Worm (Caenorhabditis elegans) whole organism, young adult: ENCODE results near the gene C31H2.3.

Experiments
- B0261.1 ChIP-seq: sonication (generic microtip); optimal IDR thresholded peaks from 2 replicates; lab custom pipeline; 2016; ENCODE audit warnings: mild to moderate bottlenecking, missing genetic modification characterization, moderate library complexity, missing compliant biosample characterization
- D2030.7 ChIP-seq: fragments of 200-800 bp; sonication (Bioruptor generic); IDR thresholded peaks from 2 replicates; pipeline ENCODE4 v1.3.6; 2022; ENCODE audit warnings: missing genetic modification reagents, missing genetic modification characterization, missing compliant biosample characterization
- F10E7.11 ChIP-seq: sonication (generic microtip); optimal IDR thresholded peaks from 2 replicates; lab custom pipeline; 2017; ENCODE audit warnings: mild to moderate bottlenecking, missing genetic modification characterization, moderate library complexity, missing compliant biosample characterization
- F23B12.7 ChIP-seq: sonication (generic microtip); optimal IDR thresholded peaks from 2 replicates; lab custom pipeline; 2017; ENCODE audit warnings: missing genetic modification characterization, mild to moderate bottlenecking, missing compliant biosample characterization, antibody characterized with exemption, moderate library complexity; ENCODE audit not compliant: insufficient read depth
- F33H1.4 ChIP-seq: fragments of 200-800 bp; sonication (Bioruptor generic); IDR thresholded peaks from 2 replicates; pipeline ENCODE4 v1.3.6; 2022; ENCODE audit warnings: missing genetic modification reagents, missing genetic modification characterization, missing compliant biosample characterization
- F37B4.10 ChIP-seq: fragments of 200-800 bp; sonication (Bioruptor generic); IDR thresholded peaks from 2 replicates; pipeline ENCODE4 v1.3.6; 2022; ENCODE audit warnings: missing genetic modification characterization, missing compliant biosample characterization
- F55B11.4 ChIP-seq: sonication (generic microtip); optimal IDR thresholded peaks from 2 replicates; lab custom pipeline; 2016; ENCODE audit warnings: missing compliant biosample characterization, missing genetic modification characterization, borderline replicate concordance; ENCODE audit not compliant: insufficient read depth
- F57C9.4 ChIP-seq: sonication (generic microtip); optimal IDR thresholded peaks from 2 replicates; lab custom pipeline; 2017; ENCODE audit warnings: mild to moderate bottlenecking, missing genetic modification characterization, missing compliant biosample characterization
- K12H6.12 ChIP-seq: fragments of 200-800 bp; sonication (Bioruptor generic); optimal IDR thresholded peaks from 2 replicates; lab custom pipeline; 2018; ENCODE audit warnings: mild to moderate bottlenecking, missing genetic modification characterization, missing compliant biosample characterization
- T07F8.4 ChIP-seq: sonication (generic microtip); optimal IDR thresholded peaks from 2 replicates; lab custom pipeline; 2016; ENCODE audit warnings: mild to moderate bottlenecking, missing genetic modification characterization, moderate library complexity, missing compliant biosample characterization
- Y53G8AR.9 ChIP-seq: fragments of 200-800 bp; sonication (Bioruptor generic); conservative IDR thresholded peaks from 2 replicates; pipeline ENCODE4 v1.3.6; 2022; ENCODE audit warnings: missing genetic modification reagents, missing genetic modification characterization, missing compliant biosample characterization
- Y56A3A.18 ChIP-seq: fragments of 200-800 bp; sonication (Bioruptor generic); IDR thresholded peaks from 2 replicates; pipeline ENCODE4 v1.3.6; 2022; ENCODE audit warnings: missing genetic modification reagents, missing genetic modification characterization, missing compliant biosample characterization
- Y79H2A.3 ChIP-seq: fragments of 200-800 bp; sonication (Bioruptor generic); conservative IDR thresholded peaks from 2 replicates; pipeline ENCODE4 v1.3.6; 2022; ENCODE audit warnings: missing genetic modification reagents, missing genetic modification characterization, missing compliant biosample characterization
- ZK185.1 ChIP-seq: sonication (generic microtip); optimal IDR thresholded peaks from 2 replicates; lab custom pipeline; 2016; ENCODE audit warnings: mild to moderate bottlenecking, missing genetic modification characterization, missing compliant biosample characterization; ENCODE audit not compliant: poor library complexity, severe bottlenecking
- aptf-2 ChIP-seq: fragments of 200-800 bp; sonication (Bioruptor generic); conservative IDR thresholded peaks from 2 replicates; pipeline ENCODE4 v1.3.6; 2022; ENCODE audit warnings: missing genetic modification reagents, missing genetic modification characterization, missing compliant biosample characterization
- aptf-3 ChIP-seq: fragments of 200-800 bp; sonication (Bioruptor generic); IDR thresholded peaks from 2 replicates; pipeline ENCODE4 v1.3.6; 2022; ENCODE audit warnings: missing genetic modification characterization, missing compliant biosample characterization
- bed-1 ChIP-seq: fragments of 200-800 bp; sonication (Bioruptor generic); IDR thresholded peaks from 2 replicates; pipeline ENCODE4 v1.3.6; 2022; ENCODE audit warnings: missing genetic modification reagents, missing genetic modification characterization, missing compliant biosample characterization
- bed-2 ChIP-seq: fragments of 200-800 bp; sonication (Bioruptor generic); IDR thresholded peaks from 2 replicates; pipeline ENCODE4 v1.3.6; 2022; ENCODE audit warnings: missing genetic modification reagents, missing genetic modification characterization, missing compliant biosample characterization
- cebp-1 ChIP-seq, 2 experiments: fragments of 200-800 bp in 1 of 2; sonication (Bioruptor generic) in 1 of 2; sonication (generic microtip) in 1 of 2; IDR thresholded peaks in 1 of 2; optimal IDR thresholded peaks in 1 of 2; 2 replicates each; pipeline versions ENCODE4 v1.3.6 to Lab custom; 2017 to 2022; ENCODE audit warnings: missing compliant biosample characterization in 2 of 2, missing genetic modification characterization in 2 of 2, mild to moderate bottlenecking in 1 of 2, missing genetic modification reagents in 1 of 2, moderate library complexity in 1 of 2
- cebp-2 ChIP-seq: fragments of 200-800 bp; sonication (Bioruptor generic); IDR thresholded peaks from 2 replicates; pipeline ENCODE4 v1.3.6; 2022; ENCODE audit warnings: missing genetic modification characterization, missing compliant biosample characterization
- ceh-91 ChIP-seq: fragments of 200-800 bp; sonication (Bioruptor generic); IDR thresholded peaks from 2 replicates; pipeline ENCODE4 v1.3.6; 2022; ENCODE audit warnings: missing genetic modification reagents, missing genetic modification characterization, missing compliant biosample characterization
- dpff-1 ChIP-seq: sonication (generic microtip); optimal IDR thresholded peaks from 2 replicates; lab custom pipeline; 2017; ENCODE audit warnings: mild to moderate bottlenecking, missing genetic modification characterization, missing compliant biosample characterization
- dpl-1 ChIP-seq: fragments of 150-350 bp; optimal IDR thresholded peaks from 2 replicates; lab custom pipeline; 2014; ENCODE audit warnings: missing biosample characterization, missing genetic modification reagents, missing genetic modification characterization
- efl-1 ChIP-seq: fragments of 150-350 bp; optimal IDR thresholded peaks from 2 replicates; lab custom pipeline; 2014; ENCODE audit warnings: missing biosample characterization, missing genetic modification reagents, missing genetic modification characterization
- ekl-4 ChIP-seq: fragments of 200-800 bp; sonication (Bioruptor generic); IDR thresholded peaks from 2 replicates; pipeline ENCODE4 v1.3.6; 2022; ENCODE audit warnings: missing genetic modification reagents, missing genetic modification characterization, missing compliant biosample characterization
- ets-4 ChIP-seq: fragments of 200-800 bp; sonication (Bioruptor generic); optimal IDR thresholded peaks from 2 replicates; lab custom pipeline; 2018; ENCODE audit warnings: mild to moderate bottlenecking, missing genetic modification characterization, missing compliant biosample characterization
- him-1 ChIP-seq: sonication (generic microtip); optimal IDR thresholded peaks from 2 replicates; lab custom pipeline; 2016; ENCODE audit warnings: missing genotype, missing genetic modification reagents, missing genetic modification characterization, missing compliant biosample characterization
- hlh-12 ChIP-seq: sonication (generic microtip); optimal IDR thresholded peaks from 2 replicates; lab custom pipeline; 2016; ENCODE audit warnings: missing genetic modification characterization, missing compliant biosample characterization
- hmg-1.2 ChIP-seq: fragments of 200-800 bp; sonication (Bioruptor generic); IDR thresholded peaks from 2 replicates; pipeline ENCODE4 v1.3.6; 2022; ENCODE audit warnings: missing genetic modification reagents, missing genetic modification characterization, missing compliant biosample characterization
- hmg-20 ChIP-seq: fragments of 200-800 bp; sonication (Bioruptor generic); IDR thresholded peaks from 2 replicates; pipeline ENCODE4 v1.3.6; 2022; ENCODE audit warnings: missing genetic modification reagents, missing genetic modification characterization, missing compliant biosample characterization
- lin-26 ChIP-seq: fragments of 200-800 bp; sonication (Bioruptor generic); IDR thresholded peaks from 2 replicates; pipeline ENCODE4 v1.3.6; 2022; ENCODE audit warnings: missing genetic modification reagents, missing genetic modification characterization, missing compliant biosample characterization
- lin-40 ChIP-seq: sonication (generic microtip); optimal IDR thresholded peaks from 2 replicates; lab custom pipeline; 2016; ENCODE audit warnings: missing genetic modification characterization, mild to moderate bottlenecking, missing compliant biosample characterization, missing genotype, missing genetic modification reagents
- lin-54 ChIP-seq: fragments of 200-800 bp; sonication (Bioruptor generic); optimal IDR thresholded peaks from 2 replicates; lab custom pipeline; 2018; ENCODE audit warnings: mild to moderate bottlenecking, missing genetic modification characterization, missing compliant biosample characterization
- madf-6 ChIP-seq: fragments of 200-800 bp; sonication (Bioruptor generic); IDR thresholded peaks from 2 replicates; pipeline ENCODE4 v1.3.6; 2022; ENCODE audit warnings: missing genetic modification reagents, missing genetic modification characterization, missing compliant biosample characterization
- mcd-1 ChIP-seq: fragments of 200-800 bp; sonication (Bioruptor generic); IDR thresholded peaks from 2 replicates; pipeline ENCODE4 v1.3.6; 2022; ENCODE audit warnings: missing genetic modification reagents, missing genetic modification characterization, missing compliant biosample characterization
- nfya-2 ChIP-seq: fragments of 200-800 bp; sonication (Bioruptor generic); IDR thresholded peaks from 2 replicates; pipeline ENCODE4 v1.3.6; 2022; ENCODE audit warnings: missing genetic modification reagents, missing genetic modification characterization, missing compliant biosample characterization
- nhr-179 ChIP-seq: sonication (generic microtip); optimal IDR thresholded peaks from 2 replicates; lab custom pipeline; 2016; ENCODE audit warnings: mild to moderate bottlenecking, missing genetic modification characterization, missing compliant biosample characterization
- nhr-90 ChIP-seq: sonication (generic microtip); optimal IDR thresholded peaks from 2 replicates; lab custom pipeline; 2016; ENCODE audit warnings: missing genotype, mild to moderate bottlenecking, missing genetic modification characterization, missing compliant biosample characterization
- pha-4 ChIP-seq: fragments of 150-350 bp; sonication (generic microtip); optimal IDR thresholded peaks from 2 replicates; lab custom pipeline; 2014; ENCODE audit warnings: missing biosample characterization, missing genetic modification reagents, missing genetic modification characterization
- snpc-1.3 ChIP-seq: sonication (generic microtip); optimal IDR thresholded peaks from 2 replicates; lab custom pipeline; 2017; ENCODE audit warnings: missing genetic modification characterization, mild to moderate bottlenecking, missing compliant biosample characterization, antibody characterized with exemption, moderate library complexity, missing genotype, missing genetic modification reagents; ENCODE audit not compliant: insufficient read depth
- snpc-3.4 ChIP-seq: sonication (generic microtip); optimal IDR thresholded peaks from 2 replicates; lab custom pipeline; 2017; ENCODE audit warnings: missing genetic modification characterization, mild to moderate bottlenecking, missing compliant biosample characterization, antibody characterized with exemption, moderate library complexity, missing genotype, missing genetic modification reagents
- tbx-9 ChIP-seq: sonication (generic microtip); optimal IDR thresholded peaks from 2 replicates; lab custom pipeline; 2016; ENCODE audit warnings: borderline replicate concordance, missing genetic modification characterization, inconsistent platforms, missing compliant biosample characterization
- unc-62 ChIP-seq: fragments of 150-350 bp; optimal IDR thresholded peaks from 2 replicates; lab custom pipeline; 2014; ENCODE audit warnings: missing biosample characterization, missing genetic modification reagents, missing genetic modification characterization
- zfh-2 ChIP-seq: fragments of 200-800 bp; sonication (Bioruptor generic); conservative IDR thresholded peaks from 2 replicates; pipeline ENCODE4 v1.3.6; 2022; ENCODE audit warnings: missing genetic modification reagents, missing genetic modification characterization, missing compliant biosample characterization
- zim-3 ChIP-seq: sonication (generic microtip); optimal IDR thresholded peaks from 2 replicates; lab custom pipeline; 2017; ENCODE audit warnings: mild to moderate bottlenecking, missing genetic modification characterization, moderate library complexity, missing compliant biosample characterization
- ztf-18 ChIP-seq: sonication (generic microtip); optimal IDR thresholded peaks from 2 replicates; lab custom pipeline; 2016; ENCODE audit warnings: missing genotype, mild to moderate bottlenecking, missing genetic modification characterization, missing compliant biosample characterization
- ztf-25 ChIP-seq: fragments of 200-800 bp; sonication (Bioruptor generic); IDR thresholded peaks from 2 replicates; pipeline ENCODE4 v1.3.6; 2022; ENCODE audit warnings: missing genetic modification reagents, missing genetic modification characterization, missing compliant biosample characterization
- ztf-28 ChIP-seq: fragments of 200-800 bp; sonication (Bioruptor generic); IDR thresholded peaks from 2 replicates; pipeline ENCODE4 v1.3.6; 2022; ENCODE audit warnings: missing genetic modification reagents, missing genetic modification characterization, missing compliant biosample characterization

The C31H2.3 gene

DNA sequence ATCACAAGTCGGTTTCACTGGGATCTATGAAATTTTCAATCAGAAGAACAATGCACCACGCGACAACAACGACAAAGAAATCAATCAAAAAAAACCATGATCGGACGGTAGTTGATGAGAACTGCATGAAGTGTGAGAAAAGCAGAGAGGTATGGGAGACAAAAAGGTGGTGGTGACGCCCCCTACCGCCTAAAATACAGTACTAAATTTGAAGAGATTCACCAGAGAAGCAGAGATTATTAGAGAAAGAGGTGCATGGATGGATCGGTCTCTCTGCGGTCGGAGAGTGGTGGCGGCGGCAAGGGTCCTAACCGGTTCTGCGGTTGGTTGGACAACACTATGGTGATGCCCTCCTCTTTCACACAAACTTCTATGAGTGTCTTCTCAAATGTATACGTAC, 34.9 kb downstream of the C31H2.3 start (continued):
- no peak for TF ChIP-seq F37B4.10 (GFP tag; lab: Robert Waterston, UW)
- no peak for TF ChIP-seq cebp-2 (GFP tag; lab: Robert Waterston, UW)
- no peak for TF ChIP-seq ceh-91 (GFP tag; lab: Robert Waterston, UW)
- no peak for TF ChIP-seq nhr-179 (tag; lab: Kevin White, UChicago)
- TF ChIP-seq F33H1.4 (GFP tag; lab: Robert Waterston, UW), result no peak
- peak; percentile 61; the same call in 1 of the 2 replicates for TF ChIP-seq hmg-1.2
- no peak for TF ChIP-seq ztf-25 (GFP tag; lab: Robert Waterston, UW)
- TF ChIP-seq D2030.7 (GFP tag; lab: Robert Waterston, UW), result no peak
- TF ChIP-seq lin-26, result peak; percentile 64; the same call in 1 of the 2 replicates
- peak; percentile 16; the same call in 1 of the 2 replicates for TF ChIP-seq mcd-1 (GFP tag; lab: Robert Waterston, UW)
- no peak for TF ChIP-seq dpff-1 (tag; lab: Kevin White, UChicago)
- TF ChIP-seq ekl-4 (GFP tag; lab: Robert Waterston, UW), result no peak
- TF ChIP-seq aptf-3 (GFP tag; lab: Robert Waterston, UW), result no peak
- TF ChIP-seq F10E7.11 (tag; lab: Kevin White, UChicago), result no peak
- TF ChIP-seq ets-4, result peak; percentile 16
- TF ChIP-seq F23B12.7 (tag; lab: Kevin White, UChicago), result no peak
- TF ChIP-seq ztf-18 (tag; lab: Kevin White, UChicago), result no peak
- TF ChIP-seq ztf-28 (GFP tag; lab: Robert Waterston, UW), result no peak
- TF ChIP-seq nhr-90 (tag; lab: Kevin White, UChicago), result peak; percentile 8
- no peak for TF ChIP-seq Y53G8AR.9 (GFP tag; lab: Robert Waterston, UW)
- no peak for TF ChIP-seq hlh-12 (tag; lab: Kevin White, UChicago)
- no peak for TF ChIP-seq Y56A3A.18 (GFP tag; lab: Robert Waterston, UW)
- no peak for TF ChIP-seq efl-1 (GFP tag; lab: Kevin White, UChicago)
- TF ChIP-seq nfya-2 (GFP tag; lab: Robert Waterston, UW), result no peak
- TF ChIP-seq madf-6 (GFP tag; lab: Robert Waterston, UW), result no peak
- TF ChIP-seq F57C9.4 (tag; lab: Kevin White, UChicago), result no peak
- TF ChIP-seq T07F8.4, result no peak
- no peak for TF ChIP-seq hmg-20 (GFP tag; lab: Robert Waterston, UW)
- peak; percentile 54 for TF ChIP-seq lin-40 (tag; lab: Kevin White, UChicago)
- TF ChIP-seq him-1 (tag; lab: Kevin White, UChicago), result no peak
- TF ChIP-seq cebp-1 (GFP tag; IDR thresholded peaks at IDR 0.05; lab: Robert Waterston, UW), result no peak
- peak; percentile 35 for TF ChIP-seq cebp-1 (tag; optimal IDR thresholded peaks at IDR 0.05; lab: Kevin White, UChicago)
- 0 out of 2 replicates have a peak, but pooled peaks have one; percentile 45 for TF ChIP-seq bed-1 (GFP tag; lab: Robert Waterston, UW)
- no peak for TF ChIP-seq snpc-1.3 (tag; lab: Kevin White, UChicago)
- no peak for TF ChIP-seq bed-2 (GFP tag; lab: Robert Waterston, UW)
- peak; percentile 71 for TF ChIP-seq zfh-2 (GFP tag; lab: Robert Waterston, UW)
- no peak for TF ChIP-seq aptf-2 (GFP tag; lab: Robert Waterston, UW)
- TF ChIP-seq Y79H2A.3, result no peak
- TF ChIP-seq tbx-9 (tag; lab: Kevin White, UChicago), result no peak
- no peak for TF ChIP-seq snpc-3.4
- no peak for TF ChIP-seq K12H6.12 (tag; lab: Kevin White, UChicago)
- TF ChIP-seq lin-54 (GFP tag; lab: Kevin White, UChicago), result no peak
- no peak for TF ChIP-seq F55B11.4 (tag; lab: Kevin White, UChicago)
- no peak for TF ChIP-seq B0261.1 (tag; lab: Kevin White, UChicago)
- TF ChIP-seq dpl-1 (GFP tag; lab: Kevin White, UChicago), result no peak
- no peak for TF ChIP-seq zim-3 (tag; lab: Kevin White, UChicago)
- TF ChIP-seq pha-4 (tag; lab: Kevin White, UChicago), result no peak
- TF ChIP-seq ZK185.1 (tag; lab: Kevin White, UChicago), result no peak
- no peak for TF ChIP-seq unc-62 (GFP tag; lab: Kevin White, UChicago)
